Fruit fly (Drosophila melanogaster) whole organism, prepupa: ENCODE measurements around the gene Scgdelta.

ENCODE experiments used
- Blimp-1 ChIP-seq: fragments of 200-800 bp; sonication (Bioruptor generic); optimal IDR thresholded peaks from 3 replicates; lab custom pipeline; 2017; ENCODE audit warnings: missing biosample characterization, missing genetic modification characterization, mild to moderate bottlenecking, moderate library complexity, missing genetic modification reagents
- CG10669 ChIP-seq: fragments of 200-800 bp; sonication (Bioruptor generic); optimal IDR thresholded peaks from 3 replicates; lab custom pipeline; 2018; ENCODE audit warnings: missing biosample characterization, mild to moderate bottlenecking, missing genetic modification characterization, moderate library complexity
- CG11294 ChIP-seq: fragments of 200-800 bp; sonication (Bioruptor generic); IDR thresholded peaks from 2 replicates; pipeline ENCODE4 v1.3.6; 2022; ENCODE audit warnings: missing biosample characterization, missing genetic modification characterization
- CG15336 ChIP-seq: fragments of 200-800 bp; sonication (Bioruptor generic); IDR thresholded peaks from 2 replicates; pipeline ENCODE4 v1.3.6; 2022; ENCODE audit warnings: missing biosample characterization, missing genetic modification characterization
- CG1621 ChIP-seq: fragments of 200-800 bp; sonication (Bioruptor generic); optimal IDR thresholded peaks from 3 replicates; lab custom pipeline; 2018; ENCODE audit warnings: missing biosample characterization, mild to moderate bottlenecking, missing genetic modification characterization
- CG16779 ChIP-seq: fragments of 200-800 bp; sonication (Bioruptor generic); optimal IDR thresholded peaks from 3 replicates; lab custom pipeline; 2017; ENCODE audit warnings: missing biosample characterization, mild to moderate bottlenecking, missing genetic modification characterization
- CG3032 ChIP-seq: fragments of 200-800 bp; optimal IDR thresholded peaks from 2 replicates; lab custom pipeline; 2019; ENCODE audit warnings: missing biosample characterization, mild to moderate bottlenecking, missing genetic modification characterization, moderate library complexity
- CG32006 ChIP-seq: fragments of 200-800 bp; sonication (Bioruptor generic); optimal IDR thresholded peaks from 3 replicates; lab custom pipeline; 2017; ENCODE audit warnings: missing biosample characterization, mild to moderate bottlenecking, missing genetic modification characterization
- CG4318 ChIP-seq: fragments of 200-800 bp; sonication (Bioruptor generic); optimal IDR thresholded peaks from 3 replicates; lab custom pipeline; 2017; ENCODE audit warnings: missing biosample characterization, mild to moderate bottlenecking, missing genetic modification characterization
- CG6163 ChIP-seq: fragments of 200-800 bp; sonication (Bioruptor generic); IDR thresholded peaks from 3 replicates; pipeline ENCODE4 v1.3.6; 2022; ENCODE audit warnings: missing biosample characterization, missing genetic modification characterization
- CG6792 ChIP-seq: fragments of 200-800 bp; sonication (Bioruptor generic); optimal IDR thresholded peaks from 3 replicates; lab custom pipeline; 2016; ENCODE audit warnings: missing biosample characterization, missing genetic modification characterization
- CG6808 ChIP-seq: fragments of 200-800 bp; sonication (Bioruptor generic); optimal IDR thresholded peaks from 3 replicates; lab custom pipeline; 2017; ENCODE audit warnings: missing biosample characterization, missing genetic modification characterization, mild to moderate bottlenecking, moderate library complexity, missing genetic modification reagents
- CG6854 ChIP-seq: fragments of 200-800 bp; sonication (Bioruptor generic); optimal IDR thresholded peaks from 2 replicates; lab custom pipeline; 2017; ENCODE audit warnings: missing biosample characterization, mild to moderate bottlenecking, missing genetic modification characterization
- CG8119 ChIP-seq: fragments of 200-800 bp; sonication (Bioruptor generic); IDR thresholded peaks from 3 replicates; pipeline ENCODE4 v1.3.6; 2022; ENCODE audit warnings: missing biosample characterization, missing genetic modification characterization
- CG8632 ChIP-seq: fragments of 200-800 bp; sonication (Bioruptor generic); optimal IDR thresholded peaks from 3 replicates; lab custom pipeline; 2016; ENCODE audit warnings: missing biosample characterization, missing genetic modification characterization
- CG9139 ChIP-seq: fragments of 200-800 bp; sonication (Bioruptor generic); optimal IDR thresholded peaks from 3 replicates; lab custom pipeline; 2017; ENCODE audit warnings: missing biosample characterization, mild to moderate bottlenecking, missing genetic modification characterization
- Eip93F ChIP-seq: fragments of 200-800 bp; sonication (Bioruptor generic); optimal IDR thresholded peaks from 2 replicates; lab custom pipeline; 2016; ENCODE audit warnings: missing biosample characterization, mild to moderate bottlenecking, missing genetic modification characterization
- Ets96B ChIP-seq: fragments of 200-800 bp; optimal IDR thresholded peaks from 2 replicates; lab custom pipeline; 2019; ENCODE audit warnings: missing biosample characterization, mild to moderate bottlenecking, missing genetic modification characterization, moderate library complexity
- Gug ChIP-seq: fragments of 200-800 bp; sonication (Bioruptor generic); IDR thresholded peaks from 2 replicates; pipeline ENCODE4 v1.3.6; 2022; ENCODE audit warnings: missing biosample characterization, missing genetic modification characterization
- Hr39 ChIP-seq: fragments of 200-800 bp; sonication (Bioruptor generic); optimal IDR thresholded peaks from 2 replicates; lab custom pipeline; 2016; ENCODE audit warnings: missing biosample characterization, missing genetic modification characterization
- Lpt ChIP-seq: fragments of 200-800 bp; sonication (Bioruptor generic); optimal IDR thresholded peaks from 3 replicates; lab custom pipeline; 2016; ENCODE audit warnings: missing biosample characterization, missing genetic modification characterization
- OdsH ChIP-seq: fragments of 200-800 bp; sonication (Bioruptor generic); optimal IDR thresholded peaks from 3 replicates; lab custom pipeline; 2016; ENCODE audit warnings: missing biosample characterization, missing genetic modification characterization
- Sox15 ChIP-seq: fragments of 200-800 bp; sonication (Bioruptor generic); optimal IDR thresholded peaks from 3 replicates; lab custom pipeline; 2016; ENCODE audit warnings: missing biosample characterization, missing genetic modification characterization
- achi ChIP-seq: fragments of 200-800 bp; sonication (Bioruptor generic); optimal IDR thresholded peaks from 3 replicates; lab custom pipeline; 2016; ENCODE audit warnings: missing biosample characterization, missing genetic modification characterization
- acj6 ChIP-seq: fragments of 200-800 bp; sonication (Bioruptor generic); optimal IDR thresholded peaks from 3 replicates; lab custom pipeline; 2016; ENCODE audit warnings: missing biosample characterization, missing genetic modification characterization
- dsx ChIP-seq: fragments of 200-800 bp; optimal IDR thresholded peaks from 3 replicates; lab custom pipeline; 2019; ENCODE audit warnings: missing biosample characterization, mild to moderate bottlenecking, missing genetic modification characterization, moderate library complexity; ENCODE audit not compliant: poor library complexity, severe bottlenecking
- eg ChIP-seq: fragments of 200-800 bp; sonication (Bioruptor generic); IDR thresholded peaks from 3 replicates; pipeline ENCODE4 v1.3.6; 2022; ENCODE audit warnings: missing biosample characterization, missing genetic modification characterization
- esn ChIP-seq: fragments of 200-800 bp; sonication (Bioruptor generic); optimal IDR thresholded peaks from 2 replicates; lab custom pipeline; 2016; ENCODE audit warnings: missing biosample characterization, mild to moderate bottlenecking, missing genetic modification characterization, moderate library complexity
- fd59A ChIP-seq: fragments of 200-800 bp; sonication (Bioruptor generic); optimal IDR thresholded peaks from 2 replicates; lab custom pipeline; 2017; ENCODE audit warnings: missing biosample characterization, mild to moderate bottlenecking, missing genetic modification characterization, missing genetic modification reagents
- fd85E ChIP-seq: fragments of 200-800 bp; sonication (Bioruptor generic); optimal IDR thresholded peaks from 3 replicates; lab custom pipeline; 2016; ENCODE audit warnings: missing biosample characterization, missing genetic modification characterization
- fkh ChIP-seq: fragments of 200-800 bp; sonication (Bioruptor generic); optimal IDR thresholded peaks from 3 replicates; lab custom pipeline; 2017; ENCODE audit warnings: missing biosample characterization, mild to moderate bottlenecking, missing genetic modification characterization, moderate library complexity
- lz ChIP-seq: fragments of 200-800 bp; sonication (Bioruptor generic); optimal IDR thresholded peaks from 3 replicates; lab custom pipeline; 2016; ENCODE audit warnings: missing biosample characterization, missing genetic modification characterization
- net ChIP-seq: fragments of 200-800 bp; sonication (Bioruptor generic); optimal IDR thresholded peaks from 3 replicates; lab custom pipeline; 2016; ENCODE audit warnings: missing biosample characterization, missing genetic modification characterization
- pdm3 ChIP-seq: fragments of 200-800 bp; sonication (Bioruptor generic); optimal IDR thresholded peaks from 3 replicates; lab custom pipeline; 2016; ENCODE audit warnings: missing biosample characterization, missing genetic modification characterization
- spab ChIP-seq: fragments of 200-800 bp; sonication (Bioruptor generic); optimal IDR thresholded peaks from 2 replicates; lab custom pipeline; 2017; ENCODE audit warnings: missing biosample characterization, mild to moderate bottlenecking, missing genetic modification characterization, missing genetic modification reagents
- ss ChIP-seq, 2 experiments: fragments of 200-800 bp; sonication (Bioruptor generic); optimal IDR thresholded peaks; 2 replicates in 1 of 2; 3 replicates in 1 of 2; lab custom pipeline; 2017 to 2018; ENCODE audit warnings: mild to moderate bottlenecking in 2 of 2, missing biosample characterization in 2 of 2, missing genetic modification characterization in 2 of 2, moderate library complexity in 1 of 2
- topi ChIP-seq: fragments of 200-800 bp; sonication (Bioruptor generic); optimal IDR thresholded peaks from 3 replicates; lab custom pipeline; 2016; ENCODE audit warnings: missing biosample characterization, missing genetic modification characterization
- vri ChIP-seq: fragments of 200-800 bp; sonication (Bioruptor generic); optimal IDR thresholded peaks from 3 replicates; lab custom pipeline; 2016; ENCODE audit warnings: missing biosample characterization, mild to moderate bottlenecking, missing genetic modification characterization

Gene Scgdelta

dm6 chrX:1772626-1773025 lies 18.8 kb upstream of the Scgdelta start:
- TF ChIP-seq fkh = peak; percentile 2
- no peak for TF ChIP-seq CG3032 (tag; lab: Kevin White, UChicago)

- TF ChIP-seq CG10669 (no peak), OdsH (GFP tag; lab: Kevin White, UChicago) (no peak), CG4318 (GFP tag; lab: Kevin White, UChicago) (no peak), Blimp-1 (GFP tag; lab: Kevin White, UChicago) (no peak), CG3032 (tag; lab: Kevin White, UChicago) (no peak), Sox15 (GFP tag; lab: Kevin White, UChicago) (no peak), ss (GFP tag; optimal IDR thresholded peaks at IDR 0.05; lab: Kevin White, UChicago) (no peak), lz (GFP tag; lab: Kevin White, UChicago) (no peak), eg (GFP tag; lab: Robert Waterston, UW) (no peak), Ets96B (tag; lab: Kevin White, UChicago) (no peak), esn (GFP tag; lab: Kevin White, UChicago) (no peak), Gug (GFP tag; lab: Robert Waterston, UW) (no peak), dsx (GFP tag; lab: Kevin White, UChicago) (no peak), CG8119 (GFP tag; lab: Robert Waterston, UW) (no peak), topi (GFP tag; lab: Kevin White, UChicago) (no peak)
Observed at dm6 chrX:1735083-1735482, 18.8 kb downstream of the Scgdelta start.

- TF ChIP-seq Lpt (no peak), fkh (no peak), vri (GFP tag; lab: Kevin White, UChicago) (no peak), CG32006 (GFP tag; lab: Kevin White, UChicago) (no peak), Blimp-1 (GFP tag; lab: Kevin White, UChicago) (no peak), spab (GFP tag; lab: Kevin White, UChicago) (no peak), CG6163 (no peak), Hr39 (GFP tag; lab: Kevin White, UChicago) (no peak), CG16779 (tag; lab: Kevin White, UChicago) (no peak), Eip93F (GFP tag; lab: Kevin White, UChicago) (no peak), OdsH (GFP tag; lab: Kevin White, UChicago) (no peak), acj6 (GFP tag; lab: Kevin White, UChicago) (no peak), CG6792 (GFP tag; lab: Kevin White, UChicago) (no peak), lz (GFP tag; lab: Kevin White, UChicago) (no peak), CG8119 (GFP tag; lab: Robert Waterston, UW) (no peak), CG8632 (GFP tag; lab: Kevin White, UChicago) (no peak), esn (GFP tag; lab: Kevin White, UChicago) (no peak), Sox15 (GFP tag; lab: Kevin White, UChicago) (no peak), fd85E (GFP tag; lab: Kevin White, UChicago) (no peak), CG6808 (GFP tag; lab: Kevin White, UChicago) (no peak)
Observed at dm6 chrX:1714874-1715273, 39.0 kb downstream of the Scgdelta start.

- TF ChIP-seq CG4318 (GFP tag; lab: Kevin White, UChicago) (no peak), CG6808 (GFP tag; lab: Kevin White, UChicago) (no peak), CG1621 (tag; lab: Kevin White, UChicago) (no peak), CG15336 (GFP tag; lab: Robert Waterston, UW) (no peak), Ets96B (tag; lab: Kevin White, UChicago) (no peak), net (GFP tag; lab: Kevin White, UChicago) (no peak), Lpt (no peak), spab (GFP tag; lab: Kevin White, UChicago) (no peak), pdm3 (no peak), fd59A (GFP tag; lab: Kevin White, UChicago) (no peak), CG6854 (GFP tag; lab: Kevin White, UChicago) (no peak), CG9139 (GFP tag; lab: Kevin White, UChicago) (no peak), acj6 (GFP tag; lab: Kevin White, UChicago) (no peak), CG11294 (GFP tag; lab: Robert Waterston, UW) (no peak), achi (GFP tag; lab: Kevin White, UChicago) (no peak), CG16779 (tag; lab: Kevin White, UChicago) (no peak)
Observed at dm6 chrX:1710082-1710481, 43.8 kb downstream of the Scgdelta start, which contains the start of gene CG3795. Gene CG3795 (minus strand): TSS chrX:1710182.
